Fruit fly (Drosophila melanogaster): ENCODE measurements around the gene jp.
A peak's percentile ranks its signal among the peaks of the same experiment; 100 is the strongest.

Gene jp

DNA sequence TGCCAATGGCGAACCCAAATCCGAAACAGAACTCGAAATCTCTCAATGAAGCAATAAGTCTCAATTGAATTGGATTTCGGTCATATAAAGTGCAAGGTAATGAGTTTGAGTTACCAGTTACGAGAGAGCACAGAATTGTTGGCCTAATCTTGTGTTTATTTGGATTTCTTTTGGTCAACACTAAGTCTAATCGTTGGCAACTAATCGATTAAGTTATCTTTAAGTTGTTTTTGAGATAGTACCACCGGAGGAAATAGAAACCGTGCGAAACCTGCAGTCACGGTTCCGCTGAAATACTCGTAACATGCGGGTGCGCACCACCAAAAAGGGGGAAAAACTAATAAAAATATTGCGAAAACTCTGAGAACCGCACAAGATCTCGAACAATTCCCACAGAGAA lies 22.6 kb upstream of the jp start, which contains the start of gene CG3841:
Gene CG3841, plus strand, starts transcription at position 301 of the 400 bp plus-strand sequence.
- no peak for TF ChIP-seq CG17801 (GFP tag; optimal IDR thresholded peaks at IDR 0.05; ENCODE audit: partially characterized antibody)

DNA sequence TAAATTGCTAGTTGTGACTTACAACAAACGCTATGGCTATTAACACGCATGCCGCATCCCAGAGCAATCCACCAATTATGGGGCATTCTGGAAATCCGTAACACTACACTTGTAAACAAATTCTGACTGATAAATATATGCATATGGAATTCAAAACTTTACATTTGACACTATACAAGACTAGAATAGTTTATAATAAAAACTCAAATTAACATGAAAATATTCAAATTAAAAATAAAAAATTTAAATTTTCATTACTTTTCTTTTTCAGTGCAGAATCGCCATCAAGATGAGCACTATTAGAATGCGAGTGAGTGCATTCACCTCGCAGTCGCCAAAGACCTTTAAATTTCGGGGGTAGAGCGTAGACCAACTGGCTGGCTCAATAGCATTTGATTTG lies 19.4 kb upstream of the jp start:
- TF ChIP-seq CG17801 (GFP tag; optimal IDR thresholded peaks at IDR 0.05; ENCODE audit: partially characterized antibody): no peak

DNA sequence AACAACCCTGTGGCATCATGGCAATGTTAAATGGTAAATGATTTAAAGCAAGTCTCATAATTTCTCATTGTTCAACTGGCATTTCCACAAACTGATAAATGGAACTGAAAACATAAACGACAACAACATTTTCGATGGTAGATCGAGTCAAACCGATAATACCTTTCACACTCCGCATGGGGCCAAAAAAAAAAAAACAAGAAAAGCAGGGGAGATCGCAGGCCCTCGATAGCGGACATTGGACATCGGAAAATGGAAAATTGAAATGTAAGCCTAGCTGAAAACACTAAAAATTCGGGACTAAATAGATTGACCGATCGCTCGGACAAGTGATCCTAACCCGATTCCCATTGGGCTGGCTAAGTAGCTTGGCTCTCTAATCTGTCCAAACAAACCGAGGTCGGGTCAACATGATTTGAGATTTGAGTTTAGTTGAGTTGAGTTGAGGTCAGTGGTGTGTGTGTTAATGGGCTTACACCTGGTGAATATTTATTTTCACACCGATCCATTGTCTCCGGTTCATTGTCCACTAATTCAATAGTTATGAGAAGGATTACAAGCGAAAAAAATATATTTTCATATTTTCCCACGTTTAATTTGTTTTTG lies 17.7 kb upstream of the jp start:
- TF ChIP-seq CG17801 (GFP tag; optimal IDR thresholded peaks at IDR 0.05; ENCODE audit: partially characterized antibody): no peak

DNA sequence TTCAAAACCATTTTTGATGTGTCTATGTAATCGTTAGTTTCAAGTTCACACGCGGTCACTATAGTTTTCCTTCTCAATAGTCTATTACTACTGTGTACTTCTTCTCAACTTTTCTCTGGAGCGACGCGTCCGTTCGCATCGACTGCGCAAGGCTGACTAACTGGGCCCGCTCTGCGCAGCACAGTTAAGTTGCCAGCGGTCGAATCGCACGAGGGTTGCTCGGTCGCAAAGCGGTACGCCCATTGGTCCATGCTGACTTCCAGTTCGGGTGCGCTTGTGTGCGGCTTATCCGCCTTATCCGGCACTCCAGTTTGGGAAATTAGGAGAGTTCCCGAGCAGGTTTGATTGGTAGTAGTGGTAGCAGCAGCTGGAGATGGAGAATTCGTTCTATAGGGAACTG lies 15.0 kb upstream of the jp start, which contains the start of gene gcm:
Gene gcm, minus strand, starts transcription at position 164 of the 400 bp plus-strand sequence.
- TF ChIP-seq CG17801 (GFP tag; optimal IDR thresholded peaks at IDR 0.05; ENCODE audit: partially characterized antibody): no peak

DNA sequence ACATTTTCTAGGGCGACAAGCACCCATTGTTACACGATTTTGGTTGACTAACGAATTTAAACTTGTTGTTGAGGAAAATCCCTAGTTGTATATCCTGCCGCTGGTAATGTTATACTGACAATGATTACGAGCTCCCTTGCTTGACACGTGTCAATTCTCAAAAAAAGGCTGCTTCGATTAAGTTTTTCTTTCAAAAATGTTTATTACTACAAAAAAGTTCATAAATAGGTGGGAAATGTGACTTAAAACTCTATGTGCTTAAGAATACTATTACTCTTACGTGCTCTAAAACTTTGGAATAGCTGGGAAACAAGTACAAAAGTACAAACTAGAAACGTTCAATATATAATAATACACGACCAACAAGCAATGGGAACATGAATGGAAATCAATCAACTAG lies 13.0 kb upstream of the jp start, which contains the start of gene CG31709:
Gene CG31709, minus strand, starts transcription at position 101 of the 400 bp plus-strand sequence.
- no peak for TF ChIP-seq CG17801 (GFP tag; optimal IDR thresholded peaks at IDR 0.05; ENCODE audit: partially characterized antibody)

DNA sequence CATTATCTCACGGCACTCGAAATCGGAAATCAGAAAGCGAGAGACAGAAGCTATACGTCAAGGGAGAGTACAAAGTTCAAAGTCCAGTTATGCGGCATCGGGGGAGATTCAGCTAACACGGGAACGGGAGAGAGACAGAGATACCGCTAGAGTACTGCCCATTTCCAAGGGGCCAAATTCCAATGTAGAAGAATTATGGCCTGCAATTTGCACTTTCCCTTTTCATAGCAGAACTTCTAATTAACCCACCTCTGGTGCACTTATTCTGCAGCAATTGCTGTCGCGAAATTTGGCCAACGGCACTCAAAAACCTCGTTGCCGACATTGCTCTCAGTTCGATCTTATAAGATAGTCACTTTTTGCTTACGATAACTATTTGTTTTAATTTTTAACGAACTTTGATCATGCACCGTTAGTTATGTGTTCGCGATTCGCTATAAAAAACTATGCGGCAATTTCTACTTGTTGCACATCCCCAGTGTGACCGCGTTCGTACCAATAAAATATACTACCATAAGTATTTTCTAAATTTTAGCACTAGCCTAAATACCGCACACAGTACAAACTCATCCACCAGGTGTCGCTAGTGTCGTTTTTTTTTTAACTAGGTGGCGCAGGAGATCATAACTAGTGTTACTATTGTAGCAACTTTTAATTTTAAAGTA lies 9.9 kb upstream of the jp start, which contains the start of gene Mtpalpha:
Gene Mtpalpha, minus strand, starts transcription at position 501 of the 665 bp plus-strand sequence.
- TF ChIP-seq CG17801 (GFP tag; optimal IDR thresholded peaks at IDR 0.05; ENCODE audit: partially characterized antibody): peak; percentile 78

DNA sequence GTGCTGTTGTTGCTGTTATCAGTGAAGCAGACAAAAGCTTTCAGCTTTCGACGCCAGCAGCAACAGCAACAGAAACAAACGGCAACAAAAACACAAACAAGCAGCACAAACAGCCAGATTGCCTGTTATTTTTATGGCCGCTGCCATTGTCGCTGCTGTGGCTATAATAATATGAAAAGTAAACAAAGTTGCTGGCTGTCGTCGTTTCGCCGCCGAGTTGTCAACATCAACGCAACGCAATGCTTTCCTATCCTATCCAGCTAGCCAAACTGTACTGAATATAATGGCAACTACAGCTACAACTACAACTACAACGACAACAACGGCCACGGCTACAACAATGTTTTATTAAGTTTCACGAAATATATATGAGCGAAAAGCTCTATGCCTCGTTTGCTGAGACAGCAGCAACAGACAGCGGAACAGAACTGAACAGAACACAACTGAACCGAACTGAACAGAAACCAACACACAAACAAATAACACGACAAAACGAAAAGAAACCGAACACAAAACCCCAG lies 4.2 kb upstream of the jp start:
- TF ChIP-seq CG17801 (GFP tag; optimal IDR thresholded peaks at IDR 0.05; ENCODE audit: partially characterized antibody): peak; percentile 87

DNA sequence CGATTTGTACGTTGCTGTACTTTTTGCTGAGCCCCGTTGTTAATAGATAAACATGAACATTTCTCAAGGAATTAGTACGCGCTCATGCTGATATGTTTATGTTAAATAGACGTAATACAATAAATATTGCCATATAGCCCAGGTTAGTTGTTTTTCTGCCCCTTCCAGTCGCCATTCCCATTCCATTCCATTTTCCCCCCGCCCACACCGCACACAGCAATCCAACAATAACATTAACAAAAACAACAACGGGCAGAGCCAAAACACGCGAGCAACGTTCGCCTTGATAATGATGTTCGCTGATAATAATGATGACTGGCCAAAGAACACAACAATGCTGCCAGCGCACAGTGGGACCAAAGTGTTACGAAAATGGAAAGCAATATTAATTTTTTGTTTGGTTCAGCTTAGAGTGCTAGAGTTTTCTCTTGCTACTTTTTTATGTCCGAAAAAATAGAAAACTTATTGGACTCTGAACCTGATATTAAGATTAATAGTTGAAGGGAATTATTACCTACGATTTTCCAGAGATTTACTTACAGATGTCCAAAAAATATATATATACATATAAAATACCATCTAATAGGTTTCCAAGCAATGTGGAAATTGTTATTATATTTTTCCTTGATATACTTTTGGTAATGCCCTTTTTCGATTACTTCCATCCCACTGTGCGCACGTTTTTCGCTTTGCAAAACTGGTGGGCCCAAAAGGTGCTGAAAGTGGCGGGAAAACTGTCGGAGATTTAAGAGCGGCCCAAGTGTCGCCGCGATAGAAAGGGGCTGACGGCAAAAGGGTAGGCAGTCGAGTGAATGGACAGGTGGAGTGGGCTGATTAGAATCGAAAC lies 3.3 kb upstream of the jp start:
- peak; percentile 98 for TF ChIP-seq CG17801 (GFP tag; optimal IDR thresholded peaks at IDR 0.05; ENCODE audit: partially characterized antibody)

DNA sequence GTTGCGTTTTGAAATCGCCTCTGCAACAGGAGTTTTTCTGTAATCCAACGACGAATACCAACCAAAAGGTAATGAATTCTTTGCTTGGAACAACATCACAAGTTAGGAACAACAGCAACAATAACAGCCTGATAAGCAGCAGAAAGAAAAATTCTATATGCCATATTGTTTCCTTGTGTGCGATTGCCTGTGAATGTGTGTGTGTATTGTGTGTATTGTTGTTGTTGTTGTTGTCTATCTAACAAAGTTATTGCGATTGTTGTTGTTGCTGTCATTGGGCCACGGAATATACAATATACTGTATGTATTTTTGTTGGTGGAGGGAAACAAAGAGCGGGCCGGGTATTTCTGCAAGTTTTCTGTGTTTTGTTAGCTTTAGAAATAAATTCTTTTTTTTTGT lies 2.6 kb upstream of the jp start:
- no peak for TF ChIP-seq CG17801 (GFP tag; optimal IDR thresholded peaks at IDR 0.05; ENCODE audit: partially characterized antibody)

DNA sequence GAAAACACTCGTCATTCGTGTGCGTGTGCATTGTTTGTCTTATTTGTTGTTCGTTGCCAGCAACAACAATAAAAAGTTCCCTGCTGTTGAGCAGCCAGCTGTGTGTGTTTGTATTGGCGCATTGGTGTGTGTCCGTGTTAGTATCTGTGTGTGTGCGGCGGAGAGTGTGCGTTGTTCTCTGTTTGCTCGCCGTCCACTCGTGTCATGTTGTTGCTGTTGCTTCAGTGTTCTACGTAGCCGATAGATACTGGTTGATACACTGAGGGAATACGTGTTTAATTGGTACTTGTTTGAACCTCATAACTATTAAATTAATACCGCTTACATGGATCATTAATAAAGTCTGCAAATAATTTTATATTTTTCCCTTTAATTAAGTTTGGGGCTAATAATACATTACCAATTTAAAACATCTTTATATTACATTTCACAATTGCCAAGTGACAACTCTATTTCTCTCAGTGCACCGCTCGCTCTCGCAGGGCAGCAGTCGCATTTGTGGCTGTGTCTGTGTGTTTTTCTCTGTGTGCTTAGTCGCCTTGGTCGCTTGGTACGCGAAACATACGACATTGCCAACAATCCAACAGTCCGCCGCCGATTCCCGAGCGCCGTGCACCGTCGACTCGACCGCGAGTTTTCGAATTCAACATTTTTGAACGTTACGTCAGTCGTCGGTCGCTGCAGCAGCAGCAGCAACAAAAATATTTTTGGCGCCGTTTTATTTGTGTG lies 2.0 kb upstream of the jp start, which contains the start of gene brwl:
Gene brwl, plus strand, starts transcription at position 531 of the 729 bp plus-strand sequence.
- TF ChIP-seq CG17801 (GFP tag; optimal IDR thresholded peaks at IDR 0.05; ENCODE audit: partially characterized antibody): peak; percentile 95

DNA sequence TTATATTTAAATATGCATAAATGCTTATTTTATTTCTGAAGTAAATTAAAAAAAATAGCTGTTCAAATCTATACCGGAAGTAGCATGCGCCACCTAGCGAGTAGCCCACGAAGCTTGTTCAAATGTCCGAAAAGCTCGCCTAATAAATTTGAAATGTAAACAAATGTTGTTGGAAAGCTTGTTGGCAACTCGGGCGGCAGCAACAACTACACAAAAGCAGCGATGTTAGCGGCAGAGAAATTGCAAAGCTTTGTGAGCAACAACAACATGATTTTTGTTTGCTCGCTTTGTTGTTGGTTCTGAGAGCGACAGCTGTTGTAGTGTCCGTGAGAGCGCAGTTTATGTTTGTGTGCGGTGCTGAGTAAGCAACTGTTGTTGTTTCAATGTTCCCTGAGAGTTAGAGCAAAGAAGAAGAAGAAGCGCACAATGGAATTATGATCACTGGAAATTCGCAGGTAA lies 877 bp upstream of the jp start:
- TF ChIP-seq CG17801 (GFP tag; optimal IDR thresholded peaks at IDR 0.05; ENCODE audit: partially characterized antibody): peak; percentile 93

DNA sequence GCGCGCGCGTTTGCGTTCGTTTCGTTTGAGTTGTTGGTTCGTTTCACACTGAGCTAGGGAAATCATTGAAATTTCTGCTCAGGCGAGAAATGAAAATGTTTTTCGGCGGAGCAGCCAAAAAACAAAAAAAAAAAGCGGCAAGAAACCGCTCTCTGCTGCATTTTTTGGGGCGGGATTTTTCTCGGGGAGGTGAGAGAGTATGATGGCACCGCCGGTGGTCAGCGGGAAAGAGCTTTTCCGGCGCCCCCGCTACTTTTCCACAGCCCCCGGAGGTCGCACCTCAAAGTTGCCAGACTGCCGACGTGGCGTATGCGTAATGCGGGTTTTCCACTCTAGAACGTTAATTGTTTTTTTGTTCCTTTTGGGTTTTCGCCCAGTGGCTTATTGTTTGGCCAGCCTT lies 1.2 kb downstream of the jp start, which contains the start of gene CG46468:
Gene CG46468, minus strand, starts transcription at position 52 of the 400 bp plus-strand sequence.
- no peak for TF ChIP-seq CG17801 (GFP tag; optimal IDR thresholded peaks at IDR 0.05; ENCODE audit: partially characterized antibody)

DNA sequence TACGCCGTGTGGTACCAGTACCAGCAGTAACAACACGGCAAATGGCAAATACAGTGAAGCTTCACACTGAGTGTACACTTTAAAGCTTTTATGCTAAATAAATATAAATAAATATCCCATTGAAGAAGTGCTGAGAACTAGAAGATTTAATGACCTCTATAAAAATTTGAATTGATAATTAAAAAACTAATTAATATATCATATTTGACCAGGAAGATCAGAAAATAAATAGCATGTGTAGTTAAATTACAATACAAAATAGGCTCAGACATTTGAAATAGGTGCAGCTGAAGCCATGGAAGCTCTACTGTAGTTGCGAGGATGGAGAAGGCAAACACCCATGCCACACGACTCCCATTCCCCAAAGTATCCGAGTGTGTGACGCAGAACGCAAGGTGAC lies 2.0 kb downstream of the jp start:
- no peak for TF ChIP-seq CG17801 (GFP tag; optimal IDR thresholded peaks at IDR 0.05; ENCODE audit: partially characterized antibody)

DNA sequence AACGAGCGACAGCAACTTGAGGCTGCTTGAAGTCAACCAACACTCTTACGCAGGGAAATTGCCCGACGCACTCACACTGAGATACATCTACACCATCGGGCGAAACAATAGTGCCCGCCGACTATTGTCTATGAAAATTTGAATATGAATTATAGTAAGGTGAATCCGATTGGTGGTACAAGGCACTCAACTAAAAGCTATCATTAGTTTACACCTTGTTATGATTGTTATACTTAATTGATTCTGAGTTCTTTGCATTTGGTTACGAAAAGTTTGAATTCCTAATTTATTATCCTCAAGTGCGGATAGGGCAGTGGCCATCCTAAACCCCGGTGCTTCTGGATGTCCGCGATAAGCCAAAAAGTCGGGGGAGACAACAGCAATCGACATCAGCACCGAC lies 3.8 kb downstream of the jp start:
- TF ChIP-seq CG17801 (GFP tag; optimal IDR thresholded peaks at IDR 0.05; ENCODE audit: partially characterized antibody): no peak

Measured in ovary, adult (tissue).